Fruit fly (Drosophila melanogaster): ENCODE data around the gene CG14210.
A peak's percentile ranks its signal among the peaks of the same experiment; 100 is the strongest.

The CG14210 gene

dm6 chrX:19665684-19666141, 49.7 kb downstream of the CG14210 start (continued):
- TF ChIP-seq mirr (GFP tag; optimal IDR thresholded peaks at IDR 0.05) (no peak), row (GFP tag; IDR thresholded peaks at IDR 0.05) (peak; percentile 96), Mrtf (GFP tag; IDR thresholded peaks at IDR 0.05) (peak; percentile 47; the same call in 2 of the 3 replicates), CG6791 (GFP tag; IDR thresholded peaks at IDR 0.05; ENCODE audit: partially characterized antibody) (peak; percentile 71), CG31224 (GFP tag; IDR thresholded peaks at IDR 0.05) (peak; percentile 42; the same call in 1 of the 2 replicates), H2.0 (GFP tag; IDR thresholded peaks at IDR 0.05) (peak; percentile 15; the same call in 1 of the 2 replicates), CG13775 (GFP tag; optimal IDR thresholded peaks at IDR 0.05) (peak; percentile 18), pnt (GFP tag; optimal IDR thresholded peaks at IDR 0.05) (peak; percentile 30), pho (GFP tag; optimal IDR thresholded peaks at IDR 0.05) (no peak), Sox100B (GFP tag; optimal IDR thresholded peaks at IDR 0.05) (no peak), MESR4 (GFP tag; optimal IDR thresholded peaks at IDR 0.05) (no peak), C15 (GFP tag; IDR thresholded peaks at IDR 0.05) (no peak), Deaf1 (tag; optimal IDR thresholded peaks at IDR 0.05) (peak; percentile 43), Optix (GFP tag; IDR thresholded peaks at IDR 0.05) (no peak), CG5953 (GFP tag; IDR thresholded peaks at IDR 0.05) (peak; percentile 43; the same call in 1 of the 2 replicates), CG10979 (tag; optimal IDR thresholded peaks at IDR 0.05) (no peak), CG15514 (GFP tag; optimal IDR thresholded peaks at IDR 0.05) (peak; percentile 4), Hand (GFP tag; optimal IDR thresholded peaks at IDR 0.05) (no peak), CG10274 (GFP tag; optimal IDR thresholded peaks at IDR 0.05) (no peak), Dfd (GFP tag; optimal IDR thresholded peaks at IDR 0.05) (no peak), Sry-δ (GFP tag; optimal IDR thresholded peaks at IDR 0.05) (no peak), CG4820 (GFP tag; optimal IDR thresholded peaks at IDR 0.05) (no peak), CG3847 (GFP tag; IDR thresholded peaks at IDR 0.05) (peak; percentile 65), CG12155 (GFP tag; optimal IDR thresholded peaks at IDR 0.05) (no peak), Rx (GFP tag; IDR thresholded peaks at IDR 0.05) (peak; percentile 52), CG18011 (GFP tag; optimal IDR thresholded peaks at IDR 0.05) (no peak), CG17385 (GFP tag; optimal IDR thresholded peaks at IDR 0.05) (no peak), MTF-1 (GFP tag; optimal IDR thresholded peaks at IDR 0.05; ENCODE audit: borderline replicate concordance) (no peak), dm (GFP tag; optimal IDR thresholded peaks at IDR 0.05) (no peak), danr (GFP tag; IDR thresholded peaks at IDR 0.05) (no peak), Trl (optimal IDR thresholded peaks at IDR 0.05) (peak in 1 of 2 experiments; percentile 21), Trl (GFP tag; optimal IDR thresholded peaks at IDR 0.05) (peak; percentile 21), schlank (tag; optimal IDR thresholded peaks at IDR 0.05) (no peak), Dad (GFP tag; optimal IDR thresholded peaks at IDR 0.05) (no peak), CG6813 (GFP tag; optimal IDR thresholded peaks at IDR 0.05) (no peak), Aef1 (GFP tag; IDR thresholded peaks at IDR 0.05) (peak; percentile 73), CG15601 (tag; optimal IDR thresholded peaks at IDR 0.05) (no peak), pita (GFP tag; optimal IDR thresholded peaks at IDR 0.05) (no peak), CG5245 (GFP tag; optimal IDR thresholded peaks at IDR 0.05) (no peak), sna (GFP tag; IDR thresholded peaks at IDR 0.05; ENCODE audit: partially characterized antibody) (no peak), gce (GFP tag; IDR thresholded peaks at IDR 0.05) (no peak), CG13296 (GFP tag; optimal IDR thresholded peaks at IDR 0.05) (no peak), Gug (GFP tag; IDR thresholded peaks at IDR 0.05) (peak; percentile 89), gcm (GFP tag; optimal IDR thresholded peaks at IDR 0.05) (no peak), sc (optimal IDR thresholded peaks at IDR 0.05) (no peak), sc (GFP tag; optimal IDR thresholded peaks at IDR 0.05) (no peak), nau (GFP tag; optimal IDR thresholded peaks at IDR 0.05) (no peak), sens (GFP tag) (peak; percentile 75), tap (tag; optimal IDR thresholded peaks at IDR 0.05) (no peak), Bgb (GFP tag; IDR thresholded peaks at IDR 0.05; ENCODE audit: partially characterized antibody) (peak; percentile 80), CG10959 (GFP tag; IDR thresholded peaks at IDR 0.05) (no peak), z (GFP tag; IDR thresholded peaks at IDR 0.05) (no peak)

Data from whole organism, embryonic.